Fruit fly (Drosophila melanogaster) whole organism, embryonic: ENCODE measurements around the gene att-ORFB.

ENCODE experiments used
- B-H1 ChIP-seq: fragments of 200-800 bp; sonication (Bioruptor generic); IDR thresholded peaks from 3 replicates; pipeline ENCODE4 v1.3.6; 2022; ENCODE audit warnings: missing biosample characterization, missing genetic modification characterization
- CG10543 ChIP-seq: fragments of 200-800 bp; sonication (Bioruptor generic); optimal IDR thresholded peaks from 3 replicates; lab custom pipeline; 2017; ENCODE audit warnings: missing biosample characterization, mild to moderate bottlenecking, missing genetic modification characterization, moderate library complexity
- CG11456 ChIP-seq: fragments of 200-800 bp; sonication (Bioruptor generic); IDR thresholded peaks from 3 replicates; pipeline ENCODE4 v1.3.6; 2022; ENCODE audit warnings: missing biosample characterization, missing genetic modification characterization
- CG1647 ChIP-seq: fragments of 200-800 bp; sonication (Bioruptor generic); optimal IDR thresholded peaks from 3 replicates; lab custom pipeline; 2016; ENCODE audit warnings: missing biosample characterization, missing genetic modification characterization
- CG17186 ChIP-seq: fragments of 200-800 bp; sonication (Bioruptor generic); optimal IDR thresholded peaks from 3 replicates; lab custom pipeline; 2017; ENCODE audit warnings: missing biosample characterization, missing genetic modification reagents, missing genetic modification characterization
- CG17361 ChIP-seq: fragments of 200-800 bp; sonication (Bioruptor generic); IDR thresholded peaks from 3 replicates; pipeline ENCODE4 v1.3.6; 2022; ENCODE audit warnings: missing biosample characterization, missing genetic modification characterization
- CG17802 ChIP-seq: fragments of 200-800 bp; sonication (Bioruptor generic); optimal IDR thresholded peaks from 2 replicates; lab custom pipeline; 2018; ENCODE audit warnings: missing biosample characterization, mild to moderate bottlenecking, missing genetic modification characterization, moderate library complexity
- CG2889 ChIP-seq: fragments of 200-800 bp; sonication (Bioruptor generic); IDR thresholded peaks from 3 replicates; pipeline ENCODE4 v1.3.6; 2022; ENCODE audit warnings: missing biosample characterization, missing genetic modification characterization
- CG32532 ChIP-seq: fragments of 200-800 bp; sonication (Bioruptor generic); IDR thresholded peaks from 2 replicates; pipeline ENCODE4 v1.3.6; 2022; ENCODE audit warnings: missing biosample characterization, missing genetic modification characterization
- CG33557 ChIP-seq: fragments of 200-800 bp; sonication (Bioruptor generic); optimal IDR thresholded peaks from 2 replicates; lab custom pipeline; 2019; ENCODE audit warnings: missing biosample characterization, mild to moderate bottlenecking, missing genetic modification characterization, moderate library complexity
- CG4424 ChIP-seq: fragments of 200-800 bp; sonication (Bioruptor generic); optimal IDR thresholded peaks from 3 replicates; lab custom pipeline; 2016; ENCODE audit warnings: missing biosample characterization, missing genetic modification characterization
- CG5180 ChIP-seq: fragments of 200-800 bp; sonication (Bioruptor generic); optimal IDR thresholded peaks from 3 replicates; lab custom pipeline; 2017; ENCODE audit warnings: missing biosample characterization, missing genetic modification characterization, mild to moderate bottlenecking, moderate library complexity, missing genetic modification reagents
- CG6689 ChIP-seq: fragments of 200-800 bp; sonication (Bioruptor generic); IDR thresholded peaks from 2 replicates; pipeline ENCODE4 v1.3.6; 2022; ENCODE audit warnings: missing biosample characterization, missing genetic modification characterization
- CG7745 ChIP-seq: fragments of 200-800 bp; sonication (Bioruptor generic); optimal IDR thresholded peaks from 2 replicates; lab custom pipeline; 2018; ENCODE audit warnings: missing biosample characterization, mild to moderate bottlenecking, missing genetic modification characterization, moderate library complexity
- CG8281 ChIP-seq: fragments of 200-800 bp; sonication (Bioruptor generic); optimal IDR thresholded peaks from 2 replicates; lab custom pipeline; 2018; ENCODE audit warnings: missing biosample characterization, mild to moderate bottlenecking, missing genetic modification characterization, moderate library complexity
- CG9609 ChIP-seq: fragments of 200-800 bp; sonication (Bioruptor generic); optimal IDR thresholded peaks from 3 replicates; lab custom pipeline; 2016; ENCODE audit warnings: missing biosample characterization, missing genetic modification characterization
- CG9817 ChIP-seq: fragments of 200-800 bp; sonication (Bioruptor generic); optimal IDR thresholded peaks from 2 replicates; lab custom pipeline; 2018; ENCODE audit warnings: missing biosample characterization, mild to moderate bottlenecking, missing genetic modification characterization, moderate library complexity
- CrebB ChIP-seq: fragments of 200-800 bp; sonication (Bioruptor generic); optimal IDR thresholded peaks from 3 replicates; lab custom pipeline; 2018; ENCODE audit warnings: missing biosample characterization, mild to moderate bottlenecking, missing genetic modification characterization
- D ChIP-seq, 2 experiments: fragments of 200-800 bp in 1 of 2; fragments of >200 bp in 1 of 2; sonication (Bioruptor generic) in 1 of 2; optimal IDR thresholded peaks; 2 replicates in 1 of 2; 3 replicates in 1 of 2; lab custom pipeline; 2017; ENCODE audit warnings: mild to moderate bottlenecking in 1 of 2, missing biosample characterization in 1 of 2, missing genetic modification characterization in 1 of 2, missing genetic modification reagents in 1 of 2
- Dfd ChIP-seq, 2 experiments: fragments of >200 bp; optimal IDR thresholded peaks; 2 replicates each; lab custom pipeline; 2017; ENCODE audit warnings: missing biosample characterization in 2 of 2, missing genetic modification characterization in 2 of 2
- Dip3 ChIP-seq: fragments of 200-800 bp; sonication (Bioruptor generic); optimal IDR thresholded peaks from 3 replicates; lab custom pipeline; 2016; ENCODE audit warnings: missing biosample characterization, missing genetic modification characterization
- Elba2 ChIP-seq: fragments of 200-800 bp; sonication (Bioruptor generic); optimal IDR thresholded peaks from 3 replicates; lab custom pipeline; 2016; ENCODE audit warnings: missing biosample characterization, missing genetic modification characterization
- H2.0 ChIP-seq: fragments of 200-800 bp; sonication (Bioruptor generic); IDR thresholded peaks from 2 replicates; pipeline ENCODE4 v1.3.6; 2022; ENCODE audit warnings: missing biosample characterization, missing genetic modification characterization
- HHEX ChIP-seq: fragments of 200-800 bp; sonication (Bioruptor generic); optimal IDR thresholded peaks from 3 replicates; lab custom pipeline; 2017; ENCODE audit warnings: missing biosample characterization, mild to moderate bottlenecking, missing genetic modification characterization, missing genetic modification reagents
- Mes4 ChIP-seq: fragments of 200-800 bp; sonication (Bioruptor generic); optimal IDR thresholded peaks from 2 replicates; lab custom pipeline; 2016; ENCODE audit warnings: missing biosample characterization, missing genetic modification characterization
- Six4 ChIP-seq: fragments of 200-800 bp; sonication (Bioruptor generic); optimal IDR thresholded peaks from 2 replicates; lab custom pipeline; 2016; ENCODE audit warnings: missing biosample characterization, missing genetic modification characterization
- Ssrp ChIP-seq: fragments of 200-800 bp; sonication (Bioruptor generic); optimal IDR thresholded peaks from 2 replicates; lab custom pipeline; 2018; ENCODE audit warnings: missing biosample characterization, mild to moderate bottlenecking, missing genetic modification characterization, moderate library complexity
- Stat92E ChIP-seq, 3 experiments: fragments of >200 bp in 2 of 3; fragments of 200-800 bp in 1 of 3; sonication (Bioruptor generic) in 1 of 3; optimal IDR thresholded peaks; 2 replicates each; lab custom pipeline; 2017 to 2019; ENCODE audit warnings: missing biosample characterization in 3 of 3, missing genetic modification characterization in 3 of 3, mild to moderate bottlenecking in 1 of 3, moderate library complexity in 1 of 3
- abd-A ChIP-seq: fragments of 200-800 bp; sonication (Bioruptor generic); optimal IDR thresholded peaks from 3 replicates; lab custom pipeline; 2019; ENCODE audit warnings: missing biosample characterization, mild to moderate bottlenecking, missing genetic modification characterization, moderate library complexity
- ac ChIP-seq: fragments of 200-800 bp; sonication (Bioruptor generic); optimal IDR thresholded peaks from 3 replicates; lab custom pipeline; 2017; ENCODE audit warnings: missing biosample characterization, mild to moderate bottlenecking, missing genetic modification characterization
- az2 ChIP-seq: fragments of 200-800 bp; sonication (Bioruptor generic); optimal IDR thresholded peaks from 3 replicates; lab custom pipeline; 2016; ENCODE audit warnings: missing biosample characterization, missing genetic modification characterization
- bcd ChIP-seq: fragments of 200-800 bp; sonication (Bioruptor generic); optimal IDR thresholded peaks from 2 replicates; lab custom pipeline; 2017; ENCODE audit warnings: missing biosample characterization, mild to moderate bottlenecking, missing genetic modification characterization
- bigmax ChIP-seq: fragments of 200-800 bp; sonication (Bioruptor generic); optimal IDR thresholded peaks from 2 replicates; lab custom pipeline; 2018; ENCODE audit warnings: missing biosample characterization, mild to moderate bottlenecking, missing genetic modification characterization
- chif ChIP-seq, 2 experiments: fragments of 200-800 bp; sonication (Bioruptor generic); optimal IDR thresholded peaks; 3 replicates each; lab custom pipeline; 2016; ENCODE audit warnings: missing biosample characterization in 2 of 2, missing genetic modification characterization in 2 of 2
- corto ChIP-seq: fragments of 200-800 bp; sonication (Bioruptor generic); optimal IDR thresholded peaks from 2 replicates; lab custom pipeline; 2016; ENCODE audit warnings: missing biosample characterization, mild to moderate bottlenecking, missing genetic modification characterization, moderate library complexity
- dpn ChIP-seq, 2 experiments: fragments of 200-800 bp; sonication (Bioruptor generic); optimal IDR thresholded peaks; 3 replicates each; lab custom pipeline; 2016; ENCODE audit warnings: missing biosample characterization in 2 of 2, missing genetic modification characterization in 2 of 2
- eve ChIP-seq, 2 experiments: fragments of >200 bp; optimal IDR thresholded peaks; 2 replicates each; lab custom pipeline; 2017; ENCODE audit warnings: missing biosample characterization in 2 of 2, missing genetic modification characterization in 2 of 2
- ham ChIP-seq: fragments of 200-800 bp; sonication (Bioruptor generic); IDR thresholded peaks from 2 replicates; pipeline ENCODE4 v1.3.6; 2022; ENCODE audit warnings: missing biosample characterization, missing genetic modification characterization
- mam ChIP-seq: fragments of 200-800 bp; sonication (Bioruptor generic); optimal IDR thresholded peaks from 3 replicates; lab custom pipeline; 2016; ENCODE audit warnings: missing biosample characterization, missing genetic modification characterization
- pita ChIP-seq: fragments of 200-800 bp; sonication (Bioruptor generic); optimal IDR thresholded peaks from 2 replicates; lab custom pipeline; 2017; ENCODE audit warnings: missing biosample characterization, mild to moderate bottlenecking, missing genetic modification characterization
- pnt ChIP-seq: fragments of 200-800 bp; sonication (Bioruptor generic); optimal IDR thresholded peaks from 3 replicates; lab custom pipeline; 2016; ENCODE audit warnings: missing biosample characterization, missing genetic modification characterization
- sc ChIP-seq, 3 experiments: fragments of >200 bp in 2 of 3; fragments of 200-800 bp in 1 of 3; sonication (Bioruptor generic) in 1 of 3; optimal IDR thresholded peaks; 2 replicates in 2 of 3; 3 replicates in 1 of 3; lab custom pipeline; 2017; ENCODE audit warnings: mild to moderate bottlenecking in 1 of 3, missing biosample characterization in 1 of 3, missing genetic modification characterization in 1 of 3, missing genetic modification reagents in 1 of 3
- scrt ChIP-seq: fragments of 200-800 bp; sonication (Bioruptor generic); optimal IDR thresholded peaks from 2 replicates; lab custom pipeline; 2018; ENCODE audit warnings: missing biosample characterization, mild to moderate bottlenecking, missing genetic modification characterization, moderate library complexity
- so ChIP-seq: fragments of 200-800 bp; sonication (Bioruptor generic); IDR thresholded peaks from 3 replicates; pipeline ENCODE4 v1.3.6; 2022; ENCODE audit warnings: missing biosample characterization, missing genetic modification characterization
- sug ChIP-seq: fragments of 200-800 bp; optimal IDR thresholded peaks from 2 replicates; lab custom pipeline; 2019; ENCODE audit warnings: missing biosample characterization, mild to moderate bottlenecking, missing genetic modification characterization, moderate library complexity
- tll ChIP-seq, 2 experiments: fragments of 200-800 bp in 1 of 2; fragments of >200 bp in 1 of 2; sonication (Bioruptor generic) in 1 of 2; optimal IDR thresholded peaks; 2 replicates each; lab custom pipeline; 2017 to 2019; ENCODE audit warnings: missing biosample characterization in 2 of 2, missing genetic modification characterization in 2 of 2, mild to moderate bottlenecking in 1 of 2, moderate library complexity in 1 of 2
- zen ChIP-seq: fragments of 200-800 bp; sonication (Bioruptor generic); optimal IDR thresholded peaks from 3 replicates; lab custom pipeline; 2018; ENCODE audit warnings: missing biosample characterization, mild to moderate bottlenecking, missing genetic modification characterization, moderate library complexity

The att-ORFB gene

DNA sequence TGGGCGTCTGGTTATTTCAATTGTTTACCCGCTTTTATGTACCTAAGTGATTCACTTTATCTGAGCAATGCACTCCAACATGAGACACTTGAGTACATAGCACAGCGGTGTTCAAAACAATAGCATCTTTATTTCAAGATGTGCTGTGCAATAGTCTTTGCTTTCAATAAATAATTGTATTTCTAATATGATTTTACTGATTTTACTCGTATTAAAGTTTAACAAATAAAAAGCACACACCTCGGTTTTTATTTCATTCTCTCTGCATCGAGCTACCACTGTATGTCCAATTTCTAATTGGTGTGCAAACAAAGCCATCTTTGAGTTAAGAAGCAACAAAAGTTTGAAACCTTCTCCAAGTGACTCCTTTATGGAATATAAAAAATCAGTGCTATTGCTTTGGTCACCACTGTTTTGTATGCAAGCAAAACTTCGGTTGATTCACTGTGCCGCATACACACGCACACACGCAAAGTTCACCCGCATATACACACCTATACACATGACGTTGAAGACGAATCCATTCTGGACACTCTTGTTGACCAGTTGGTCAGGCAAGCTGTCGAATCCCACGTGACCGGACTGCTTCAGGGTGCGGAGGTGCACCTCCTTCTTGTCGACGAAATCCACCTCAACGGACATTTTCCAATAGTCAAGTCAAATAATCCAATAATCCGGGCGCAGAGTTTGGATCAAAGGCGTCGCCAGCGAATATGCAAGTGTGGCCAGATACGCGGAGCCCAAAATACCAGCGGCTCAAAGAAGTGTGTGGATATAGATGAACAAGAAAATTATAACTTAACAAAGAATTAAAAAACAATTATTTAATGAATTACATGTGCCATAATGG is 33.7 kb upstream of the att-ORFB start, which contains the start of gene Septin2 (continued):
- peak; percentile 67 for TF ChIP-seq corto (GFP tag; lab: Kevin White, UChicago)
- TF ChIP-seq so = peak; percentile 83; the same call in 2 of the 3 replicates
- TF ChIP-seq sug (tag; lab: Kevin White, UChicago) = peak; percentile 23
- peak; percentile 28; the same call in 1 of the 2 replicates for TF ChIP-seq CG32532 (GFP tag; lab: Robert Waterston, UW)
- no peak for TF ChIP-seq abd-A (tag; lab: Kevin White, UChicago)
- TF ChIP-seq Six4 = peak; percentile 81
- TF ChIP-seq CG2889 (GFP tag; lab: Robert Waterston, UW) = 0 out of 3 replicates have a peak, but pooled peaks have one; percentile 31
- TF ChIP-seq CG1647 (GFP tag; lab: Kevin White, UChicago) = peak; percentile 68
- peak; percentile 79 for TF ChIP-seq Elba2 (GFP tag; lab: Kevin White, UChicago)
- TF ChIP-seq ham (GFP tag; lab: Robert Waterston, UW) = no peak
- TF ChIP-seq mam (GFP tag; lab: Kevin White, UChicago) = peak; percentile 22
- TF ChIP-seq tll (GFP tag; optimal IDR thresholded peaks at IDR 0.05; lab: Kevin White, UChicago) = no peak
- TF ChIP-seq CG17186 (GFP tag; lab: Kevin White, UChicago) = no peak
- peak; percentile 65 for TF ChIP-seq Mes4 (GFP tag; lab: Kevin White, UChicago)
- no peak for TF ChIP-seq eve (GFP tag; optimal IDR thresholded peaks at IDR 0.05; lab: Kevin White, UChicago)
- TF ChIP-seq az2 (GFP tag; lab: Kevin White, UChicago) = peak; percentile 82
- no peak for TF ChIP-seq sc (optimal IDR thresholded peaks at IDR 0.05; lab: Kevin White, UChicago)
- TF ChIP-seq sc (GFP tag; optimal IDR thresholded peaks at IDR 0.05; lab: Kevin White, UChicago) = peak; percentile 79
- peak; percentile 82 for TF ChIP-seq Ssrp
- TF ChIP-seq chif (GFP tag; optimal IDR thresholded peaks at IDR 0.05; lab: Kevin White, UChicago) = peak; percentile 49 to 83
- peak; percentile 66 for TF ChIP-seq CG17802
- TF ChIP-seq CG9609 (GFP tag; lab: Kevin White, UChicago) = peak; percentile 27
- peak; percentile 84 for TF ChIP-seq CG17361 (GFP tag; lab: Robert Waterston, UW)
- TF ChIP-seq CG8281 (tag; lab: Kevin White, UChicago) = peak; percentile 53
- TF ChIP-seq bigmax (GFP tag; lab: Kevin White, UChicago) = no peak
- TF ChIP-seq Dip3 (GFP tag; lab: Kevin White, UChicago) = peak; percentile 14
- peak; percentile 2 for TF ChIP-seq zen (tag; lab: Kevin White, UChicago)
- TF ChIP-seq CG9817 (tag; lab: Kevin White, UChicago) = peak; percentile 34
- no peak for TF ChIP-seq D (optimal IDR thresholded peaks at IDR 0.05; lab: Kevin White, UChicago)
- peak; percentile 89 for TF ChIP-seq D (GFP tag; optimal IDR thresholded peaks at IDR 0.05; lab: Kevin White, UChicago)
- TF ChIP-seq dpn (GFP tag; optimal IDR thresholded peaks at IDR 0.05; lab: Kevin White, UChicago) = peak; percentile 49 to 75
- TF ChIP-seq scrt (GFP tag; lab: Kevin White, UChicago) = peak; percentile 63
- peak; percentile 59 for TF ChIP-seq pnt (GFP tag; lab: Kevin White, UChicago)
- no peak for TF ChIP-seq pita (GFP tag; lab: Kevin White, UChicago)
- peak; percentile 75 for TF ChIP-seq bcd
- no peak for TF ChIP-seq CG10543
- TF ChIP-seq CG4424 (GFP tag; lab: Kevin White, UChicago) = peak; percentile 83
- peak; percentile 74 for TF ChIP-seq CG33557 (GFP tag; lab: Kevin White, UChicago)
- TF ChIP-seq Stat92E (GFP tag; optimal IDR thresholded peaks at IDR 0.05; lab: Kevin White, UChicago) = no peak
- TF ChIP-seq H2.0 = no peak
- no peak for TF ChIP-seq CG7745 (tag; lab: Kevin White, UChicago)
- no peak for TF ChIP-seq CrebB (tag; lab: Kevin White, UChicago)
- no peak for TF ChIP-seq Dfd (GFP tag; optimal IDR thresholded peaks at IDR 0.05; lab: Kevin White, UChicago)
- TF ChIP-seq CG11456 (GFP tag; lab: Robert Waterston, UW) = peak; percentile 42; the same call in 1 of the 3 replicates
- peak; percentile 84 for TF ChIP-seq HHEX
- TF ChIP-seq CG5180 (GFP tag; lab: Kevin White, UChicago) = peak; percentile 75
- TF ChIP-seq B-H1 (GFP tag; lab: Robert Waterston, UW) = peak; percentile 61; the same call in 1 of the 3 replicates
- peak; percentile 46 for TF ChIP-seq ac (GFP tag; lab: Kevin White, UChicago)
- TF ChIP-seq CG6689 (GFP tag; lab: Robert Waterston, UW) = peak; percentile 75
